Fruit fly (Drosophila melanogaster) whole organism, embryonic: ENCODE measurements around the gene nbs.

ENCODE experiments used
- Antp ChIP-seq: fragments of 200-800 bp; sonication (Bioruptor generic); optimal IDR thresholded peaks from 3 replicates; lab custom pipeline; 2016; ENCODE audit warnings: missing biosample characterization, missing genetic modification characterization
- CG1024 ChIP-seq: fragments of 200-800 bp; sonication (Bioruptor generic); IDR thresholded peaks from 2 replicates; pipeline ENCODE4 v1.3.6; 2022; ENCODE audit warnings: missing biosample characterization, missing genetic modification characterization
- CG10543 ChIP-seq: fragments of 200-800 bp; sonication (Bioruptor generic); optimal IDR thresholded peaks from 3 replicates; lab custom pipeline; 2017; ENCODE audit warnings: missing biosample characterization, mild to moderate bottlenecking, missing genetic modification characterization, moderate library complexity
- CG11456 ChIP-seq: fragments of 200-800 bp; sonication (Bioruptor generic); IDR thresholded peaks from 3 replicates; pipeline ENCODE4 v1.3.6; 2022; ENCODE audit warnings: missing biosample characterization, missing genetic modification characterization
- CG13287 ChIP-seq: fragments of 200-800 bp; sonication (Bioruptor generic); IDR thresholded peaks from 2 replicates; pipeline ENCODE4 v1.3.6; 2022; ENCODE audit warnings: missing biosample characterization, missing genetic modification characterization; ENCODE audit not compliant: partially characterized antibody
- CG13296 ChIP-seq: fragments of 200-800 bp; sonication (Bioruptor generic); optimal IDR thresholded peaks from 3 replicates; lab custom pipeline; 2018; ENCODE audit warnings: missing biosample characterization, mild to moderate bottlenecking, missing genetic modification characterization
- CG14860 ChIP-seq: fragments of 200-800 bp; sonication (Bioruptor generic); IDR thresholded peaks from 3 replicates; pipeline ENCODE4 v1.3.6; 2022; ENCODE audit warnings: missing biosample characterization, missing genetic modification characterization; ENCODE audit not compliant: partially characterized antibody
- CG1602 ChIP-seq: fragments of 200-800 bp; sonication (Bioruptor generic); optimal IDR thresholded peaks from 3 replicates; lab custom pipeline; 2016; ENCODE audit warnings: missing biosample characterization, missing genetic modification characterization
- CG16779 ChIP-seq: fragments of 200-800 bp; sonication (Bioruptor generic); IDR thresholded peaks from 2 replicates; pipeline ENCODE4 v1.3.6; 2022; ENCODE audit warnings: missing biosample characterization, missing genetic modification characterization
- CG2875 ChIP-seq: fragments of 200-800 bp; sonication (Bioruptor generic); optimal IDR thresholded peaks from 2 replicates; lab custom pipeline; 2017; ENCODE audit warnings: missing biosample characterization, mild to moderate bottlenecking, missing genetic modification characterization, missing genetic modification reagents
- CG30020 ChIP-seq: fragments of 200-800 bp; optimal IDR thresholded peaks from 2 replicates; lab custom pipeline; 2019; ENCODE audit warnings: missing biosample characterization, mild to moderate bottlenecking, missing genetic modification characterization, moderate library complexity
- CG3407 ChIP-seq: fragments of 200-800 bp; sonication (Bioruptor generic); optimal IDR thresholded peaks from 2 replicates; lab custom pipeline; 2018; ENCODE audit warnings: missing biosample characterization, mild to moderate bottlenecking, missing genetic modification characterization
- CG34422 ChIP-seq: fragments of 200-800 bp; sonication (Bioruptor generic); IDR thresholded peaks from 3 replicates; pipeline ENCODE4 v1.3.6; 2022; ENCODE audit warnings: missing biosample characterization, missing genetic modification characterization
- CG6175 ChIP-seq: fragments of 200-800 bp; sonication (Bioruptor generic); IDR thresholded peaks from 3 replicates; pipeline ENCODE4 v1.3.6; 2022; ENCODE audit warnings: missing biosample characterization, missing genetic modification characterization
- CG6654 ChIP-seq: fragments of 200-800 bp; sonication (Bioruptor generic); optimal IDR thresholded peaks from 2 replicates; lab custom pipeline; 2017; ENCODE audit warnings: missing biosample characterization, mild to moderate bottlenecking, missing genetic modification characterization
- CG6689 ChIP-seq: fragments of 200-800 bp; sonication (Bioruptor generic); IDR thresholded peaks from 2 replicates; pipeline ENCODE4 v1.3.6; 2022; ENCODE audit warnings: missing biosample characterization, missing genetic modification characterization
- CG7271 ChIP-seq: fragments of 200-800 bp; sonication (Bioruptor generic); optimal IDR thresholded peaks from 2 replicates; lab custom pipeline; 2018; ENCODE audit warnings: missing biosample characterization, mild to moderate bottlenecking, missing genetic modification characterization, moderate library complexity
- CG7963 ChIP-seq: fragments of 200-800 bp; sonication (Bioruptor generic); IDR thresholded peaks from 3 replicates; pipeline ENCODE4 v1.3.6; 2022; ENCODE audit warnings: missing biosample characterization, missing genetic modification characterization; ENCODE audit not compliant: partially characterized antibody
- CG8290 ChIP-seq, 3 experiments: fragments of 200-800 bp; sonication (Bioruptor generic); optimal IDR thresholded peaks; 2 replicates each; lab custom pipeline; 2016 to 2019; ENCODE audit warnings: missing biosample characterization in 3 of 3, missing genetic modification characterization in 3 of 3, mild to moderate bottlenecking in 2 of 3, moderate library complexity in 1 of 3
- CG9727 ChIP-seq: fragments of 200-800 bp; sonication (Bioruptor generic); optimal IDR thresholded peaks from 3 replicates; lab custom pipeline; 2017; ENCODE audit warnings: missing biosample characterization, mild to moderate bottlenecking, missing genetic modification characterization
- Chrac-16 ChIP-seq: fragments of 200-800 bp; sonication (Bioruptor generic); optimal IDR thresholded peaks from 3 replicates; lab custom pipeline; 2016; ENCODE audit warnings: missing biosample characterization, missing genetic modification characterization
- CkIIα-i1 ChIP-seq: fragments of 200-800 bp; sonication (Bioruptor generic); IDR thresholded peaks from 2 replicates; pipeline ENCODE4 v1.3.6; 2022; ENCODE audit warnings: missing biosample characterization, missing genetic modification characterization
- D19A ChIP-seq: fragments of 200-800 bp; optimal IDR thresholded peaks from 3 replicates; lab custom pipeline; 2019; ENCODE audit warnings: missing biosample characterization, mild to moderate bottlenecking, missing genetic modification characterization, moderate library complexity
- HLH3B ChIP-seq: fragments of 200-800 bp; sonication (Bioruptor generic); IDR thresholded peaks from 2 replicates; pipeline ENCODE4 v1.3.6; 2022; ENCODE audit warnings: missing biosample characterization, missing genetic modification characterization
- Hr78 ChIP-seq, 2 experiments: fragments of 200-800 bp in 1 of 2; fragments of >200 bp in 1 of 2; sonication (Bioruptor generic) in 1 of 2; optimal IDR thresholded peaks; 2 replicates each; lab custom pipeline; 2017 to 2019; ENCODE audit warnings: missing biosample characterization in 2 of 2, missing genetic modification characterization in 2 of 2, mild to moderate bottlenecking in 1 of 2, moderate library complexity in 1 of 2
- Lim3 ChIP-seq: fragments of 200-800 bp; sonication (Bioruptor generic); IDR thresholded peaks from 2 replicates; pipeline ENCODE4 v1.3.6; 2022; ENCODE audit warnings: missing biosample characterization, missing genetic modification characterization
- corto ChIP-seq: fragments of 200-800 bp; sonication (Bioruptor generic); optimal IDR thresholded peaks from 2 replicates; lab custom pipeline; 2016; ENCODE audit warnings: missing biosample characterization, mild to moderate bottlenecking, missing genetic modification characterization, moderate library complexity
- fd102C ChIP-seq: fragments of 200-800 bp; sonication (Bioruptor generic); optimal IDR thresholded peaks from 2 replicates; lab custom pipeline; 2018; ENCODE audit warnings: missing biosample characterization, mild to moderate bottlenecking, missing genetic modification characterization, moderate library complexity
- fd3F ChIP-seq: fragments of 200-800 bp; sonication (Bioruptor generic); optimal IDR thresholded peaks from 2 replicates; lab custom pipeline; 2018; ENCODE audit warnings: missing biosample characterization, mild to moderate bottlenecking, missing genetic modification characterization, moderate library complexity
- hth ChIP-seq: fragments of >200 bp; optimal IDR thresholded peaks from 2 replicates; lab custom pipeline; 2017; ENCODE audit warnings: inconsistent platforms
- insv ChIP-seq, 2 experiments: fragments of 200-800 bp; sonication (Bioruptor generic); optimal IDR thresholded peaks; 3 replicates each; lab custom pipeline; 2016 to 2018; ENCODE audit warnings: missing biosample characterization in 2 of 2, missing genetic modification characterization in 2 of 2
- ken ChIP-seq: fragments of 200-800 bp; sonication (Bioruptor generic); IDR thresholded peaks from 3 replicates; pipeline ENCODE4 v1.3.6; 2022; ENCODE audit warnings: missing biosample characterization, missing genetic modification characterization
- lov ChIP-seq, 2 experiments: fragments of 200-800 bp in 1 of 2; fragments of >200 bp in 1 of 2; sonication (Bioruptor generic) in 1 of 2; IDR thresholded peaks in 1 of 2; optimal IDR thresholded peaks in 1 of 2; 2 replicates in 1 of 2; 3 replicates in 1 of 2; pipeline versions ENCODE4 v1.3.6 to Lab custom; 2017 to 2022; ENCODE audit warnings: missing biosample characterization in 1 of 2, missing genetic modification characterization in 1 of 2
- onecut ChIP-seq: fragments of 200-800 bp; sonication (Bioruptor generic); IDR thresholded peaks from 2 replicates; pipeline ENCODE4 v1.3.6; 2022; ENCODE audit warnings: missing biosample characterization, missing genetic modification characterization
- pan ChIP-seq, 4 experiments: fragments of >200 bp in 3 of 4; fragments of 200-800 bp in 1 of 4; sonication (Bioruptor generic) in 1 of 4; optimal IDR thresholded peaks in 3 of 4; IDR thresholded peaks in 1 of 4; 2 replicates each; pipeline versions ENCODE4 v1.3.6 to Lab custom; 2017 to 2022; ENCODE audit warnings: missing biosample characterization in 2 of 4, missing genetic modification characterization in 2 of 4, mixed read lengths in 1 of 4
- pum ChIP-seq: fragments of 200-800 bp; sonication (Bioruptor generic); optimal IDR thresholded peaks from 2 replicates; lab custom pipeline; 2016; ENCODE audit warnings: missing biosample characterization, missing genetic modification characterization
- ranshi ChIP-seq: fragments of 200-800 bp; sonication (Bioruptor generic); IDR thresholded peaks from 2 replicates; pipeline ENCODE4 v1.3.6; 2022; ENCODE audit warnings: missing biosample characterization, missing genetic modification characterization
- run ChIP-seq: fragments of 200-800 bp; sonication (Bioruptor generic); optimal IDR thresholded peaks from 3 replicates; lab custom pipeline; 2018; ENCODE audit warnings: missing biosample characterization, mild to moderate bottlenecking, missing genetic modification characterization
- scrt ChIP-seq: fragments of 200-800 bp; sonication (Bioruptor generic); optimal IDR thresholded peaks from 2 replicates; lab custom pipeline; 2018; ENCODE audit warnings: missing biosample characterization, mild to moderate bottlenecking, missing genetic modification characterization, moderate library complexity
- sd ChIP-seq: fragments of 200-800 bp; sonication (Bioruptor generic); optimal IDR thresholded peaks from 3 replicates; lab custom pipeline; 2018; ENCODE audit warnings: missing biosample characterization, mild to moderate bottlenecking, missing genetic modification characterization, moderate library complexity
- sens ChIP-seq: fragments of 200-800 bp; sonication (Bioruptor generic); peaks from one replicate; lab custom pipeline; 2016; ENCODE audit warnings: missing biosample characterization, missing genetic modification characterization
- ssp ChIP-seq: fragments of 200-800 bp; sonication (Bioruptor generic); IDR thresholded peaks from 2 replicates; pipeline ENCODE4 v1.3.6; 2022; ENCODE audit warnings: missing biosample characterization, missing genetic modification characterization
- stc ChIP-seq: fragments of 200-800 bp; sonication (Bioruptor generic); IDR thresholded peaks from 2 replicates; pipeline ENCODE4 v1.3.6; 2022; ENCODE audit warnings: missing biosample characterization, missing genetic modification characterization
- stwl ChIP-seq: fragments of 200-800 bp; sonication (Bioruptor generic); optimal IDR thresholded peaks from 3 replicates; lab custom pipeline; 2018; ENCODE audit warnings: missing biosample characterization, mild to moderate bottlenecking, missing genetic modification characterization, moderate library complexity
- ttk ChIP-seq: fragments of 200-800 bp; sonication (Bioruptor generic); IDR thresholded peaks from 2 replicates; pipeline ENCODE4 v2.1.2; 2022; ENCODE audit warnings: missing biosample characterization, missing genetic modification characterization
- zf30C ChIP-seq: fragments of 200-800 bp; sonication (Bioruptor generic); optimal IDR thresholded peaks from 3 replicates; lab custom pipeline; 2018; ENCODE audit warnings: missing biosample characterization, mild to moderate bottlenecking, missing genetic modification characterization
- zfh1 ChIP-seq: fragments of 200-800 bp; sonication (Bioruptor generic); IDR thresholded peaks from 3 replicates; pipeline ENCODE4 v1.3.6; 2022; ENCODE audit warnings: missing biosample characterization, missing genetic modification characterization

Gene nbs

dm6 chr3L:9696650-9697526 is 26.1 kb downstream of the nbs start, which contains the start of gene Prps (continued):
- TF ChIP-seq Hr78 (GFP tag; optimal IDR thresholded peaks at IDR 0.05; lab: Kevin White, UChicago) (peak in 1 of 2 experiments; percentile 18), CG34422 (peak; percentile 87), CG6175 (peak; percentile 77; the same call in 2 of the 3 replicates), CG11456 (GFP tag; lab: Robert Waterston, UW) (peak; percentile 88), run (peak; percentile 59), scrt (GFP tag; lab: Kevin White, UChicago) (peak; percentile 70), Lim3 (GFP tag; lab: Robert Waterston, UW) (no peak), CG6689 (peak; percentile 37; the same call in 1 of the 2 replicates), HLH3B (peak; percentile 87), ssp (GFP tag; lab: Robert Waterston, UW) (peak; percentile 52), fd102C (GFP tag; lab: Kevin White, UChicago) (no peak), D19A (tag; lab: Kevin White, UChicago) (peak; percentile 100), CG30020 (tag; lab: Kevin White, UChicago) (no peak), CG7271 (tag; lab: Kevin White, UChicago) (no peak), ranshi (GFP tag; lab: Robert Waterston, UW) (peak; percentile 85), ttk (GFP tag; lab: Robert Waterston, UW) (peak; percentile 81), sd (tag; lab: Kevin White, UChicago) (peak; percentile 53), corto (GFP tag; lab: Kevin White, UChicago) (peak; percentile 53), lov (optimal IDR thresholded peaks at IDR 0.05; lab: Kevin White, UChicago) (no peak), lov (GFP tag; IDR thresholded peaks at IDR 0.05; lab: Robert Waterston, UW) (peak; percentile 78; the same call in 2 of the 3 replicates), CG7963 (GFP tag; lab: Robert Waterston, UW) (no peak), stc (peak; percentile 79), CG8290 (GFP tag; optimal IDR thresholded peaks at IDR 0.05; lab: Kevin White, UChicago) (peak; percentile 37), CG8290 (tag; optimal IDR thresholded peaks at IDR 0.05; lab: Kevin White, UChicago) (peak; percentile 36 to 94), pum (GFP tag; lab: Kevin White, UChicago) (peak; percentile 72), zfh1 (GFP tag; lab: Robert Waterston, UW) (peak; percentile 92), CG13287 (GFP tag; lab: Robert Waterston, UW) (peak; percentile 30; the same call in 1 of the 2 replicates), onecut (GFP tag; lab: Robert Waterston, UW) (peak; percentile 79), fd3F (GFP tag; lab: Kevin White, UChicago) (peak; percentile 37), sens (GFP tag; lab: Kevin White, UChicago) (peak; percentile 96), CG6654 (GFP tag; lab: Kevin White, UChicago) (peak; percentile 20), CG13296 (GFP tag; lab: Kevin White, UChicago) (peak; percentile 79), CG1602 (GFP tag; lab: Kevin White, UChicago) (peak; percentile 46), CG16779 (GFP tag; lab: Robert Waterston, UW) (peak; percentile 87), CG14860 (GFP tag; lab: Robert Waterston, UW) (no peak), stwl (no peak), insv (GFP tag; optimal IDR thresholded peaks at IDR 0.05; lab: Kevin White, UChicago) (no peak), CG9727 (GFP tag; lab: Kevin White, UChicago) (peak; percentile 50), CG1024 (GFP tag; lab: Robert Waterston, UW) (peak; percentile 74; the same call in 1 of the 2 replicates), CG2875 (GFP tag; lab: Kevin White, UChicago) (peak; percentile 37), Antp (GFP tag; lab: Kevin White, UChicago) (peak; percentile 88), hth (lab: Kevin White, UChicago) (no peak), ken (GFP tag; lab: Robert Waterston, UW) (peak; percentile 83), pan (optimal IDR thresholded peaks at IDR 0.05; lab: Kevin White, UChicago) (no peak), pan (GFP tag; optimal IDR thresholded peaks at IDR 0.05 in 1 of 2, IDR thresholded peaks at IDR 0.05 in 1 of 2) (peak in 1 of 2 experiments; percentile 89), zf30C (no peak), Chrac-16 (peak; percentile 63), CG10543 (peak; percentile 51), CG3407 (GFP tag; lab: Kevin White, UChicago) (no peak), CkIIα-i1 (GFP tag; lab: Robert Waterston, UW) (no peak)
